In the genomic region with DNA sequence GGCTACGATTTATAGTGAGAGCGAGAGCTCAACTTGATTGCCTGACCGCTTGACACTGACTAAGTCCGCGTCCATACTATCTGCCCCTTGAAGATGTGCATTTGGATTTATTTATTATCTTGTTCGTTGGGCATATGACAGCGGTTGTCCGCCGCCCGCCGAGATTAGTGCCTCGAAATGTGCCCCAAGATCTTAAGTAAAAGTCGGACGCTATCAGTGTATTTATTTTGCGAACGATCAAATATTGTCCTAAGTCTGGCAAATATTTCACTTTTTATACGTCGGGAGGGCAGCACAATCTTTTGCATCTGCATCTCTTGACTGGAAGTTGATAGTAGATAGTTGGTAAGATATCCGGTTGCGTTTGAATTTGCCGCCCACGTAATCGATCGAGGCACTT, we compare ENCODE assay signal across 2 fruit fly cellular contexts.
A peak's percentile ranks its signal among the peaks of the same experiment; 100 is the strongest.
TF ChIP-seq lines count a peak whose summit lies in the region.

A gene (minus strand): TSS at position 63 of the 400 bp plus-strand sequence.

- no peak for TF ChIP-seq CTCF in whole organism, embryonic (GFP tag; optimal IDR thresholded peaks at IDR 0.05; lab: Kevin White, UChicago)

TF ChIP-seq in whole organism, adult, 20 proteins besides CTCF, POLR2A, EP300 and RAD21:
- peak; percentile 52 for TF ChIP-seq CG11617 (GFP tag; optimal IDR thresholded peaks at IDR 0.05; lab: Kevin White, UChicago)
- peak; percentile 33 for TF ChIP-seq CG14711 (tag; optimal IDR thresholded peaks at IDR 0.05; lab: Kevin White, UChicago)
- TF ChIP-seq CG7045 (GFP tag; optimal IDR thresholded peaks at IDR 0.05; lab: Kevin White, UChicago) = peak; percentile 69
- TF ChIP-seq tj (GFP tag; optimal IDR thresholded peaks at IDR 0.05; lab: Kevin White, UChicago) = no peak
- peak; percentile 67 for TF ChIP-seq CG12768 (GFP tag; optimal IDR thresholded peaks at IDR 0.05; lab: Kevin White, UChicago)
- TF ChIP-seq toe (GFP tag; optimal IDR thresholded peaks at IDR 0.05; lab: Kevin White, UChicago) = no peak
- TF ChIP-seq CG33017 (tag; optimal IDR thresholded peaks at IDR 0.05; lab: Kevin White, UChicago) = peak; percentile 73
- TF ChIP-seq cic (GFP tag; optimal IDR thresholded peaks at IDR 0.05; lab: Kevin White, UChicago) = peak; percentile 85
- no peak for TF ChIP-seq bab1 (GFP tag; optimal IDR thresholded peaks at IDR 0.05; lab: Kevin White, UChicago)
- peak; percentile 7 for TF ChIP-seq pad (GFP tag; optimal IDR thresholded peaks at IDR 0.05; lab: Kevin White, UChicago)
- peak; percentile 6 for TF ChIP-seq Mnt (GFP tag; optimal IDR thresholded peaks at IDR 0.05; lab: Kevin White, UChicago)
- peak; percentile 64 for TF ChIP-seq CG7101 (tag; optimal IDR thresholded peaks at IDR 0.05; lab: Kevin White, UChicago)

TF ChIP-seq in whole organism, embryonic, 481 proteins besides CTCF, POLR2A, EP300 and RAD21:
- TF ChIP-seq Med (GFP tag; lab: Kevin White, UChicago) (peak; percentile 74), CG16813 (GFP tag; IDR thresholded peaks at IDR 0.05; lab: Robert Waterston, UW; ENCODE audit: partially characterized antibody) (no peak), wdn (GFP tag; IDR thresholded peaks at IDR 0.05; lab: Robert Waterston, UW) (no peak), CG6813 (GFP tag; optimal IDR thresholded peaks at IDR 0.05; lab: Kevin White, UChicago) (peak; percentile 5), jigr1 (GFP tag; IDR thresholded peaks at IDR 0.05; lab: Robert Waterston, UW) (no peak)
